Worm (Caenorhabditis elegans): Measurements from ENCODE around the gene klc-1.

The klc-1 gene

DNA sequence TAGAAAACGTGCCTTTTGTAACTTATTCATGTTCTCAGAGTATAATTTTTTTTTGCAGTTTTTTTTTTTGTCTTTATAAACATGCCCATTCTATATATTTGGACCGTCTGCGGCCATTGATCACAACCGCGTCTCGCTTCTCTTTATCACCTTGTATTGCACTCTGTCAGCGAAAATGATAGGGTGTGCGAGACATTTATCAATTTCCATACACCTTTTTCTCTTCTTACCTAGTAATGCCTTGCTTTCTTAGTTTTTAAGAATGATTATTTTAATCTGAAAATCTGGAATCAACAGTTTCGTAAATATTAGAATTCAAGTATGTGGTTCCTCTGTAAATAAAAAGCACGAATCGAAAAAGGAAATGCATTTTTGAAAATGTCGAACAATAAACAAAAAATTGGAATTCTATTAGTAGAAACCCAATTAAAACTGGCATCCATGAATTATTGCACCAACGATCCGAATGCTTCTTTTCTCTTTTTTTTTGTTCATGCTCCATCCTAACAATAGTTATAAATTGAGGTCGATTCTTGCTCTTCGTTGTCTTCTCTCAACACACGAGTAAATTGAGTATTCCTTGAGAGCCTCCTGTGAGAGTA, 46.3 kb upstream of the klc-1 start:
- TF ChIP-seq lin-38 (GFP tag; IDR thresholded peaks at IDR 0.05) = peak; percentile 14
- TF ChIP-seq dmd-6 (GFP tag; IDR thresholded peaks at IDR 0.05) = peak; percentile 32; the same call in 1 of the 2 replicates
- peak; percentile 22 for TF ChIP-seq hlh-11 (tag; optimal IDR thresholded peaks at IDR 0.05)
- TF ChIP-seq nhr-77 (tag; optimal IDR thresholded peaks at IDR 0.05) = peak; percentile 52
- TF ChIP-seq ces-1 (GFP tag; optimal IDR thresholded peaks at IDR 0.05) = peak; percentile 11
- TF ChIP-seq madf-9 (GFP tag; conservative IDR thresholded peaks at IDR 0.05) = no peak
- TF ChIP-seq arid-1 (GFP tag; conservative IDR thresholded peaks at IDR 0.05) = 0 out of 2 replicates have a peak, but pooled peaks have one; percentile 18
- peak; percentile 39; the same call in 1 of the 2 replicates for TF ChIP-seq pha-4 (GFP tag; IDR thresholded peaks at IDR 0.05)
- no peak for TF ChIP-seq pha-4 (tag; optimal IDR thresholded peaks at IDR 0.05)
- no peak for TF ChIP-seq fos-1 (tag; optimal IDR thresholded peaks at IDR 0.05)
- TF ChIP-seq nhr-76 (tag; optimal IDR thresholded peaks at IDR 0.05) = no peak
- 0 out of 2 replicates have a peak, but pooled peaks have one; percentile 33 for TF ChIP-seq T26A8.4 (GFP tag; IDR thresholded peaks at IDR 0.05)
- TF ChIP-seq nhr-28 (tag; optimal IDR thresholded peaks at IDR 0.05) = peak; percentile 51
- peak; percentile 50 for TF ChIP-seq dve-1 (tag; optimal IDR thresholded peaks at IDR 0.05; ENCODE audit: insufficient read depth)
- no peak for TF ChIP-seq hmg-1.1 (GFP tag; IDR thresholded peaks at IDR 0.05)
- TF ChIP-seq Y105C5A.15 (GFP tag; IDR thresholded peaks at IDR 0.05) = no peak
- no peak for TF ChIP-seq mdt-29 (GFP tag; IDR thresholded peaks at IDR 0.05)
- no peak for TF ChIP-seq ama-1 (optimal IDR thresholded peaks at IDR 0.05)
- TF ChIP-seq aha-1 (tag) = peak; percentile 30
- TF ChIP-seq skn-1 (tag; optimal IDR thresholded peaks at IDR 0.05) = no peak
- TF ChIP-seq nhr-41 (GFP tag; IDR thresholded peaks at IDR 0.05) = 0 out of 2 replicates have a peak, but pooled peaks have one; percentile 27
- TF ChIP-seq pqm-1 (tag; optimal IDR thresholded peaks at IDR 0.05) = peak; percentile 38
- no peak for TF ChIP-seq daf-16 (GFP tag; optimal IDR thresholded peaks at IDR 0.05)
- peak; percentile 74 for TF ChIP-seq daf-16 (tag; optimal IDR thresholded peaks at IDR 0.05)

DNA sequence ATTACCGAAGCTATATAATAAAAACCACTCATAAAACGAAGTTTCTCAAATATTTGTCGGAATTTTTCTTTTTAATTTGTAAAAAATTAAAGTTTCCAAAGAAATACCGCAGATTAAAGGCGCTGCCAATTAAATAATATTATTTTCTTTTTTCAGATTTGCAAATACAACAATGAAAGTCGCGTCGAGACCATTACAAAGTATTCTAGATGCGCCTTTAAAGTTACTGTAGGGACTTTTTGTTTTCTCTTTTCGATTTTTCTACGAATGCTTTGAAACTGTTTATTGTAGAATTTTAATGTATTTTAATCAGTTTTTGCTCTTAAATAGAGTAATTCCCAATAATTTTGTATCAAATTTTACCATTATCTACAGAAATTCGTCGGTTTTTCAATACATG, 45.3 kb upstream of the klc-1 start:
- peak in 1 of 2 experiments; percentile 43 for TF ChIP-seq unc-62 (GFP tag; optimal IDR thresholded peaks at IDR 0.05 in 1 of 2)
- TF ChIP-seq unc-62 (tag; optimal IDR thresholded peaks at IDR 0.05) = no peak
- TF ChIP-seq snpc-4 (tag; optimal IDR thresholded peaks at IDR 0.05) = no peak
- TF ChIP-seq mxl-3 (GFP tag; optimal IDR thresholded peaks at IDR 0.05) = no peak
- no peak for TF ChIP-seq mxl-2 (GFP tag; conservative IDR thresholded peaks at IDR 0.05)
- no peak for TF ChIP-seq mdl-1 (tag; optimal IDR thresholded peaks at IDR 0.05)
- no peak for TF ChIP-seq zfp-2 (tag; optimal IDR thresholded peaks at IDR 0.05)
- no peak for TF ChIP-seq nhr-28 (tag; optimal IDR thresholded peaks at IDR 0.05)
- TF ChIP-seq nhr-102 (tag; optimal IDR thresholded peaks at IDR 0.05) = no peak

ce11 chrIV:11038618-11038664, 45.1 kb upstream of the klc-1 start, which contains the start of gene kdin-1:
kdin-1 (plus strand) TSS chrIV:11038655.
- TF ChIP-seq madf-9 (GFP tag; conservative IDR thresholded peaks at IDR 0.05) (no peak), lin-38 (GFP tag; IDR thresholded peaks at IDR 0.05) (no peak), lin-39 (tag; optimal IDR thresholded peaks at IDR 0.05) (no peak), pqm-1 (tag; optimal IDR thresholded peaks at IDR 0.05) (no peak), D1046.2 (GFP tag; IDR thresholded peaks at IDR 0.05) (no peak), nhr-111 (GFP tag; optimal IDR thresholded peaks at IDR 0.05) (no peak), lim-7 (GFP tag; IDR thresholded peaks at IDR 0.05) (no peak), nhr-25 (tag; optimal IDR thresholded peaks at IDR 0.05; ENCODE audit: borderline replicate concordance, insufficient read depth) (no peak), dmd-8 (GFP tag; IDR thresholded peaks at IDR 0.05) (no peak), ZK546.5 (tag; optimal IDR thresholded peaks at IDR 0.05) (no peak), gei-8 (GFP tag; optimal IDR thresholded peaks at IDR 0.05) (no peak), snpc-4 (tag; optimal IDR thresholded peaks at IDR 0.05) (no peak), nhr-11 (tag; optimal IDR thresholded peaks at IDR 0.05) (no peak), fkh-10 (GFP tag; optimal IDR thresholded peaks at IDR 0.05) (no peak)
